Worm (Caenorhabditis elegans) whole organism, midembryonic: ENCODE measurements around the gene kel-8.

ENCODE experiments used
- cog-1 ChIP-seq: sonication (generic microtip); optimal IDR thresholded peaks from 2 replicates; lab custom pipeline; 2016; ENCODE audit warnings: missing genetic modification characterization, missing compliant biosample characterization
- klf-2 ChIP-seq: fragments of 200-800 bp; sonication (Bioruptor generic); conservative IDR thresholded peaks from 2 replicates; pipeline ENCODE4 v1.3.6; 2022; ENCODE audit warnings: missing genetic modification reagents, missing genetic modification characterization, missing compliant biosample characterization
- med-1 ChIP-seq: sonication (generic microtip); optimal IDR thresholded peaks from 2 replicates; lab custom pipeline; 2017; ENCODE audit warnings: missing genetic modification characterization, mild to moderate bottlenecking, missing compliant biosample characterization, antibody characterized with exemption, missing genetic modification reagents; ENCODE audit not compliant: insufficient read depth
- ref-1 ChIP-seq: fragments of 200-800 bp; sonication (Bioruptor generic); conservative IDR thresholded peaks from 2 replicates; pipeline ENCODE4 v1.3.6; 2022; ENCODE audit warnings: missing genetic modification reagents, missing genetic modification characterization, missing compliant biosample characterization
- ztf-29 ChIP-seq: fragments of 200-800 bp; sonication (Bioruptor generic); IDR thresholded peaks from 2 replicates; pipeline ENCODE4 v1.3.6; 2022; ENCODE audit warnings: missing genetic modification reagents, missing genetic modification characterization, missing compliant biosample characterization

ce11 chrV:2722555-2722954, 51.3 kb downstream of the kel-8 start, which contains the start of gene srg-60:
- TF ChIP-seq med-1 (GFP tag; lab: Kevin White, UChicago) (no peak), cog-1 (tag; lab: Kevin White, UChicago) (no peak), klf-2 (GFP tag; lab: Robert Waterston, UW) (no peak), ref-1 (no peak), ztf-29 (GFP tag; lab: Robert Waterston, UW) (no peak)
